Fruit fly (Drosophila melanogaster) whole organism, embryonic: ENCODE data around the gene rempA.

Source experiments
- B-H2 ChIP-seq: fragments of 200-800 bp; sonication (Bioruptor generic); optimal IDR thresholded peaks from 2 replicates; lab custom pipeline; 2018; ENCODE audit warnings: missing biosample characterization, mild to moderate bottlenecking, missing genetic modification characterization
- CG10431 ChIP-seq: fragments of 200-800 bp; sonication (Bioruptor generic); optimal IDR thresholded peaks from 3 replicates; lab custom pipeline; 2018; ENCODE audit warnings: missing biosample characterization, mild to moderate bottlenecking, missing genetic modification characterization
- CG10654 ChIP-seq: fragments of 200-800 bp; sonication (Bioruptor generic); optimal IDR thresholded peaks from 2 replicates; lab custom pipeline; 2016; ENCODE audit warnings: missing biosample characterization, missing genetic modification characterization
- CG11093 ChIP-seq: fragments of 200-800 bp; sonication (Bioruptor generic); IDR thresholded peaks from 3 replicates; pipeline ENCODE4 v1.3.6; 2022; ENCODE audit warnings: missing biosample characterization, missing genetic modification characterization
- CG11695 ChIP-seq: fragments of 200-800 bp; sonication (Bioruptor generic); IDR thresholded peaks from 3 replicates; pipeline ENCODE4 v1.3.6; 2022; ENCODE audit warnings: missing biosample characterization, missing genetic modification characterization
- CG11696 ChIP-seq: fragments of 200-800 bp; sonication (Bioruptor generic); IDR thresholded peaks from 2 replicates; pipeline ENCODE4 v1.3.6; 2022; ENCODE audit warnings: missing biosample characterization, missing genetic modification characterization
- CG12071 ChIP-seq: fragments of 200-800 bp; sonication (Bioruptor generic); optimal IDR thresholded peaks from 3 replicates; lab custom pipeline; 2018; ENCODE audit warnings: missing biosample characterization, mild to moderate bottlenecking, missing genetic modification characterization
- CG12155 ChIP-seq: fragments of 200-800 bp; sonication (Bioruptor generic); optimal IDR thresholded peaks from 3 replicates; lab custom pipeline; 2016; ENCODE audit warnings: missing biosample characterization, missing genetic modification characterization
- CG12219 ChIP-seq: fragments of 200-800 bp; sonication (Bioruptor generic); optimal IDR thresholded peaks from 3 replicates; lab custom pipeline; 2018; ENCODE audit warnings: missing biosample characterization, mild to moderate bottlenecking, missing genetic modification characterization
- CG17361 ChIP-seq: fragments of 200-800 bp; sonication (Bioruptor generic); IDR thresholded peaks from 3 replicates; pipeline ENCODE4 v1.3.6; 2022; ENCODE audit warnings: missing biosample characterization, missing genetic modification characterization
- CG17568 ChIP-seq: fragments of 200-800 bp; sonication (Bioruptor generic); optimal IDR thresholded peaks from 2 replicates; lab custom pipeline; 2018; ENCODE audit warnings: missing biosample characterization, mild to moderate bottlenecking, missing genetic modification characterization, moderate library complexity
- CG2202 ChIP-seq: fragments of 200-800 bp; sonication (Bioruptor generic); optimal IDR thresholded peaks from 2 replicates; lab custom pipeline; 2018; ENCODE audit warnings: missing biosample characterization, mild to moderate bottlenecking, missing genetic modification characterization
- CG31365 ChIP-seq: fragments of 200-800 bp; sonication (Bioruptor generic); optimal IDR thresholded peaks from 2 replicates; lab custom pipeline; 2018; ENCODE audit warnings: missing biosample characterization, mild to moderate bottlenecking, missing genetic modification characterization
- CG3838 ChIP-seq: fragments of 200-800 bp; sonication (Bioruptor generic); optimal IDR thresholded peaks from 3 replicates; lab custom pipeline; 2016; ENCODE audit warnings: missing biosample characterization, missing genetic modification characterization
- CG4328 ChIP-seq: fragments of 200-800 bp; sonication (Bioruptor generic); optimal IDR thresholded peaks from 3 replicates; lab custom pipeline; 2017; ENCODE audit warnings: missing biosample characterization, missing genetic modification reagents, missing genetic modification characterization
- CG4820 ChIP-seq: fragments of 200-800 bp; sonication (Bioruptor generic); optimal IDR thresholded peaks from 3 replicates; lab custom pipeline; 2016; ENCODE audit warnings: missing biosample characterization, missing genetic modification characterization
- CG7987 ChIP-seq: fragments of 200-800 bp; sonication (Bioruptor generic); optimal IDR thresholded peaks from 2 replicates; lab custom pipeline; 2018; ENCODE audit warnings: missing biosample characterization, mild to moderate bottlenecking, missing genetic modification characterization, moderate library complexity
- CG8765 ChIP-seq: fragments of 200-800 bp; sonication (Bioruptor generic); IDR thresholded peaks from 2 replicates; pipeline ENCODE4 v1.3.6; 2022; ENCODE audit warnings: missing biosample characterization, missing genetic modification characterization
- CG9932 ChIP-seq: fragments of 200-800 bp; sonication (Bioruptor generic); IDR thresholded peaks from 2 replicates; pipeline ENCODE4 v1.3.6; 2022; ENCODE audit warnings: missing biosample characterization, missing genetic modification characterization
- Chrac-16 ChIP-seq: fragments of 200-800 bp; sonication (Bioruptor generic); optimal IDR thresholded peaks from 3 replicates; lab custom pipeline; 2016; ENCODE audit warnings: missing biosample characterization, missing genetic modification characterization
- D19A ChIP-seq: fragments of 200-800 bp; optimal IDR thresholded peaks from 3 replicates; lab custom pipeline; 2019; ENCODE audit warnings: missing biosample characterization, mild to moderate bottlenecking, missing genetic modification characterization, moderate library complexity
- H15 ChIP-seq: fragments of 200-800 bp; sonication (Bioruptor generic); IDR thresholded peaks from 3 replicates; pipeline ENCODE4 v1.3.6; 2022; ENCODE audit warnings: missing biosample characterization, missing genetic modification characterization
- Hmx ChIP-seq: fragments of 200-800 bp; sonication (Bioruptor generic); optimal IDR thresholded peaks from 2 replicates; lab custom pipeline; 2016; ENCODE audit warnings: missing biosample characterization, missing genetic modification characterization
- Hr39 ChIP-seq: fragments of >200 bp; optimal IDR thresholded peaks from 2 replicates; lab custom pipeline; 2017
- Lim3 ChIP-seq: fragments of 200-800 bp; sonication (Bioruptor generic); IDR thresholded peaks from 2 replicates; pipeline ENCODE4 v1.3.6; 2022; ENCODE audit warnings: missing biosample characterization, missing genetic modification characterization
- Lpt ChIP-seq: fragments of >200 bp; optimal IDR thresholded peaks from 2 replicates; lab custom pipeline; 2018; ENCODE audit warnings: missing biosample characterization, missing genetic modification characterization
- MTF-1 ChIP-seq: fragments of 200-800 bp; sonication (Bioruptor generic); optimal IDR thresholded peaks from 2 replicates; lab custom pipeline; 2018; ENCODE audit warnings: missing biosample characterization, mild to moderate bottlenecking, missing genetic modification characterization, borderline replicate concordance
- NC2α ChIP-seq: fragments of 200-800 bp; sonication (Bioruptor generic); optimal IDR thresholded peaks from 2 replicates; lab custom pipeline; 2016; ENCODE audit warnings: missing biosample characterization, missing genetic modification characterization
- NC2β ChIP-seq: fragments of 200-800 bp; sonication (Bioruptor generic); optimal IDR thresholded peaks from 2 replicates; lab custom pipeline; 2016; ENCODE audit warnings: missing biosample characterization, missing genetic modification characterization
- Nf-YB ChIP-seq: fragments of 200-800 bp; sonication (Bioruptor generic); optimal IDR thresholded peaks from 3 replicates; lab custom pipeline; 2019; ENCODE audit warnings: missing biosample characterization, mild to moderate bottlenecking, missing genetic modification characterization, moderate library complexity
- Oaz ChIP-seq: fragments of 200-800 bp; sonication (Bioruptor generic); IDR thresholded peaks from 2 replicates; pipeline ENCODE4 v1.3.6; 2022; ENCODE audit warnings: missing biosample characterization, missing genetic modification characterization
- Ptx1 ChIP-seq: fragments of 200-800 bp; sonication (Bioruptor generic); IDR thresholded peaks from 2 replicates; pipeline ENCODE4 v1.3.6; 2022; ENCODE audit warnings: missing biosample characterization, missing genetic modification characterization
- ato ChIP-seq: fragments of 200-800 bp; sonication (Bioruptor generic); IDR thresholded peaks from 2 replicates; pipeline ENCODE4 v1.3.6; 2022; ENCODE audit warnings: missing biosample characterization, missing genetic modification characterization; ENCODE audit not compliant: partially characterized antibody
- bab2 ChIP-seq: fragments of 200-800 bp; sonication (Bioruptor generic); optimal IDR thresholded peaks from 2 replicates; lab custom pipeline; 2016; ENCODE audit warnings: missing biosample characterization, missing genetic modification characterization
- cg ChIP-seq: fragments of 200-800 bp; sonication (Bioruptor generic); optimal IDR thresholded peaks from 3 replicates; lab custom pipeline; 2019; ENCODE audit warnings: missing biosample characterization, mild to moderate bottlenecking, missing genetic modification characterization, moderate library complexity
- chinmo ChIP-seq: fragments of 200-800 bp; sonication (Bioruptor generic); IDR thresholded peaks from 4 replicates; pipeline ENCODE4 v1.3.6; 2022; ENCODE audit warnings: missing biosample characterization, missing genetic modification characterization; ENCODE audit not compliant: partially characterized antibody
- dmrt11E ChIP-seq: fragments of 200-800 bp; sonication (Bioruptor generic); optimal IDR thresholded peaks from 3 replicates; lab custom pipeline; 2018; ENCODE audit warnings: missing biosample characterization, mild to moderate bottlenecking, missing genetic modification characterization, moderate library complexity
- fd64A ChIP-seq: fragments of 200-800 bp; sonication (Bioruptor generic); optimal IDR thresholded peaks from 3 replicates; lab custom pipeline; 2018; ENCODE audit warnings: missing biosample characterization, mild to moderate bottlenecking, missing genetic modification characterization
- hth ChIP-seq: fragments of >200 bp; optimal IDR thresholded peaks from 2 replicates; lab custom pipeline; 2017; ENCODE audit warnings: inconsistent platforms
- jigr1 ChIP-seq: fragments of 200-800 bp; sonication (Bioruptor generic); IDR thresholded peaks from 3 replicates; pipeline ENCODE4 v1.3.6; 2022; ENCODE audit warnings: missing biosample characterization, missing genetic modification characterization
- nerfin-2 ChIP-seq: fragments of 200-800 bp; sonication (Bioruptor generic); IDR thresholded peaks from 2 replicates; pipeline ENCODE4 v1.3.6; 2022; ENCODE audit warnings: missing biosample characterization, missing genetic modification characterization; ENCODE audit not compliant: partially characterized antibody
- oc ChIP-seq: fragments of 200-800 bp; sonication (Bioruptor generic); optimal IDR thresholded peaks from 2 replicates; lab custom pipeline; 2018; ENCODE audit warnings: missing biosample characterization, mild to moderate bottlenecking, missing genetic modification characterization, moderate library complexity
- pfk ChIP-seq: fragments of 200-800 bp; sonication (Bioruptor generic); optimal IDR thresholded peaks from 2 replicates; lab custom pipeline; 2018; ENCODE audit warnings: missing biosample characterization, mild to moderate bottlenecking, missing genetic modification characterization, moderate library complexity
- pzg ChIP-seq: fragments of 200-800 bp; sonication (Bioruptor generic); optimal IDR thresholded peaks from 3 replicates; lab custom pipeline; 2018; ENCODE audit warnings: missing biosample characterization, mild to moderate bottlenecking, missing genetic modification characterization, moderate library complexity
- sens-2 ChIP-seq: fragments of 200-800 bp; sonication (Bioruptor generic); IDR thresholded peaks from 2 replicates; pipeline ENCODE4 v1.3.6; 2022; ENCODE audit warnings: missing biosample characterization, missing genetic modification characterization
- sisA ChIP-seq: fragments of 200-800 bp; sonication (Bioruptor generic); IDR thresholded peaks from 2 replicates; pipeline ENCODE4 v1.3.6; 2022; ENCODE audit warnings: missing biosample characterization, missing genetic modification characterization
- sna ChIP-seq: fragments of 200-800 bp; sonication (Bioruptor generic); IDR thresholded peaks from 2 replicates; pipeline ENCODE4 v1.3.6; 2022; ENCODE audit warnings: missing biosample characterization, missing genetic modification characterization; ENCODE audit not compliant: partially characterized antibody
- ssp ChIP-seq: fragments of 200-800 bp; sonication (Bioruptor generic); IDR thresholded peaks from 2 replicates; pipeline ENCODE4 v1.3.6; 2022; ENCODE audit warnings: missing biosample characterization, missing genetic modification characterization
- tna ChIP-seq: fragments of 200-800 bp; sonication (Bioruptor generic); IDR thresholded peaks from 2 replicates; pipeline ENCODE4 v1.3.6; 2022; ENCODE audit warnings: missing biosample characterization, missing genetic modification characterization; ENCODE audit not compliant: partially characterized antibody
- ttk ChIP-seq: fragments of 200-800 bp; sonication (Bioruptor generic); IDR thresholded peaks from 2 replicates; pipeline ENCODE4 v2.1.2; 2022; ENCODE audit warnings: missing biosample characterization, missing genetic modification characterization
- unpg ChIP-seq: fragments of 200-800 bp; sonication (Bioruptor generic); optimal IDR thresholded peaks from 3 replicates; lab custom pipeline; 2018; ENCODE audit warnings: missing biosample characterization, mild to moderate bottlenecking, missing genetic modification characterization, moderate library complexity
- yki ChIP-seq: fragments of >200 bp; optimal IDR thresholded peaks from 3 replicates; lab custom pipeline; 2018

rempA gene

dm6 chr2L:512028-512427 is 48.1 kb downstream of the rempA start (continued):
- TF ChIP-seq sens-2 (GFP tag; lab: Robert Waterston, UW): peak; percentile 66; the same call in 1 of the 2 replicates
- peak; percentile 83 for TF ChIP-seq Ptx1 (GFP tag; lab: Robert Waterston, UW)
- TF ChIP-seq CG17568: peak; percentile 50
- no peak for TF ChIP-seq Hmx (GFP tag; lab: Kevin White, UChicago)
- no peak for TF ChIP-seq chinmo (GFP tag; lab: Robert Waterston, UW)
- TF ChIP-seq CG10654: no peak
- no peak for TF ChIP-seq CG10431 (GFP tag; lab: Kevin White, UChicago)
- TF ChIP-seq ato (GFP tag; lab: Robert Waterston, UW): no peak
- TF ChIP-seq B-H2: no peak
- TF ChIP-seq bab2 (GFP tag; lab: Kevin White, UChicago): peak; percentile 33
- no peak for TF ChIP-seq NC2β
- peak; percentile 50 for TF ChIP-seq CG12155 (GFP tag; lab: Kevin White, UChicago)
- TF ChIP-seq CG4820 (GFP tag; lab: Kevin White, UChicago): peak; percentile 48
- TF ChIP-seq H15 (GFP tag; lab: Robert Waterston, UW): peak; percentile 44; the same call in 1 of the 3 replicates
- TF ChIP-seq nerfin-2 (GFP tag; lab: Robert Waterston, UW): no peak
- peak; percentile 34; the same call in 1 of the 2 replicates for TF ChIP-seq Lim3 (GFP tag; lab: Robert Waterston, UW)
- TF ChIP-seq jigr1 (GFP tag; lab: Robert Waterston, UW): no peak
- no peak for TF ChIP-seq MTF-1 (GFP tag; lab: Kevin White, UChicago)
- peak; percentile 65 for TF ChIP-seq dmrt11E
- TF ChIP-seq NC2α (GFP tag; lab: Kevin White, UChicago): no peak
- TF ChIP-seq Hr39: no peak
- no peak for TF ChIP-seq CG7987 (GFP tag; lab: Kevin White, UChicago)
- TF ChIP-seq Oaz (GFP tag; lab: Robert Waterston, UW): peak; percentile 57
- TF ChIP-seq cg (GFP tag; lab: Kevin White, UChicago): no peak
- TF ChIP-seq CG3838 (GFP tag; lab: Kevin White, UChicago): no peak
- peak; percentile 66 for TF ChIP-seq oc
- no peak for TF ChIP-seq pfk (GFP tag; lab: Kevin White, UChicago)
- no peak for TF ChIP-seq tna (GFP tag; lab: Robert Waterston, UW)
- peak; percentile 26 for TF ChIP-seq Nf-YB (GFP tag; lab: Kevin White, UChicago)
- TF ChIP-seq D19A: peak; percentile 54
- TF ChIP-seq CG2202: peak; percentile 45
- no peak for TF ChIP-seq sna (GFP tag; lab: Robert Waterston, UW)
- peak; percentile 49; the same call in 1 of the 3 replicates for TF ChIP-seq CG17361 (GFP tag; lab: Robert Waterston, UW)
- TF ChIP-seq CG9932 (GFP tag; lab: Robert Waterston, UW): peak; percentile 50
- TF ChIP-seq unpg (GFP tag; lab: Kevin White, UChicago): peak; percentile 73
- TF ChIP-seq CG11696 (GFP tag; lab: Robert Waterston, UW): no peak
- peak; percentile 28; the same call in 1 of the 3 replicates for TF ChIP-seq CG11695 (GFP tag; lab: Robert Waterston, UW)
- no peak for TF ChIP-seq yki (lab: Kevin White, UChicago)
- no peak for TF ChIP-seq CG31365
- TF ChIP-seq CG8765 (GFP tag; lab: Robert Waterston, UW): peak; percentile 20; the same call in 1 of the 2 replicates
- no peak for TF ChIP-seq pzg (GFP tag; lab: Kevin White, UChicago)
- no peak for TF ChIP-seq hth (lab: Kevin White, UChicago)
- peak; percentile 0 for TF ChIP-seq fd64A (GFP tag; lab: Kevin White, UChicago)
- TF ChIP-seq CG12219 (GFP tag; lab: Kevin White, UChicago): no peak
- no peak for TF ChIP-seq CG4328 (GFP tag; lab: Kevin White, UChicago)
- no peak for TF ChIP-seq CG11093 (GFP tag; lab: Robert Waterston, UW)
- TF ChIP-seq Chrac-16 (GFP tag; lab: Kevin White, UChicago): peak; percentile 58
- peak; percentile 54 for TF ChIP-seq ssp (GFP tag; lab: Robert Waterston, UW)
- TF ChIP-seq Lpt (GFP tag; lab: Kevin White, UChicago): no peak
- TF ChIP-seq CG12071 (GFP tag; lab: Kevin White, UChicago): no peak
- TF ChIP-seq ttk (GFP tag; lab: Robert Waterston, UW): peak; percentile 41
- peak; percentile 68 for TF ChIP-seq sisA
